Fruit fly (Drosophila melanogaster): ENCODE data around the gene hzg.

DNA sequence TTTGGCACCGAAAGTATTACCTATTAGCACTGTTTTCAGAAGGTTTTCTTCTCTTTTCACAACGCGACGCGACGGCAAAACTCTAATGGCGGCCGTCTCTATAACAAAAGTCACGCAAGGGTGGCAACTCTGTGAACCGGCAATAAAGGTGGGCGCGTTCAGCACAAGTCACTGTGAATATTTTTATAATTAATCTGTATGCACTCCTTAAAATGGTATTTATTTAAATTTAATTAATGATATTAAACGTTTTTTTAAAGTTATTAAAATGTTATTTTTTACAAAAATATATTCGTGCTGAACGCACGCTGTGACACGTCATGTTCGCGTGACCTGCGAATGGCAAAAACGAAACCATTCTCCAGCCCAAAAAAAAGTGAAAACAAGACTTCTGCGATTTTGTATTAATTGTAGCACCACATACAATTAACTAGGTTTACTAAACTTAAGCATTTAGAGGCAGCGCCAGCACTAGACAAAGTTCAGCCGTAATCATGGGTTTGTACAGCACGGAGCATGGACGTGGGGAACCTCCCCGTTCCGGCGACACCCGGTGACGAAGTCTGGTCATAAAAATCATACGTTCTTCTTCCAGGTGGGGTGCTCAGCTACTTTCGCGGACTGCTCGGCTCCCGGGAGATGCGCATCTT, 21.6 kb downstream of the hzg start, which contains the start of the genes brm and Arl1:
- TF ChIP-seq CTCF (optimal IDR thresholded peaks at IDR 0.05): no peak
- TF ChIP-seq CG8478 (optimal IDR thresholded peaks at IDR 0.05): no peak
